Fruit fly (Drosophila melanogaster) whole organism, wandering third instar larva: ENCODE results near the gene CG43198.

Experiments used
- Abd-B ChIP-seq: fragments of >200 bp; optimal IDR thresholded peaks from 2 replicates; lab custom pipeline; 2017; ENCODE audit warnings: missing biosample characterization, missing genetic modification characterization
- CG9705 ChIP-seq: fragments of 200-800 bp; sonication (Bioruptor generic); optimal IDR thresholded peaks from 2 replicates; lab custom pipeline; 2018; ENCODE audit warnings: missing biosample characterization, mild to moderate bottlenecking, missing genetic modification characterization
- CrebA ChIP-seq: fragments of 200-800 bp; sonication (Bioruptor generic); optimal IDR thresholded peaks from 2 replicates; lab custom pipeline; 2016; ENCODE audit warnings: missing biosample characterization, mild to moderate bottlenecking, missing genetic modification characterization, borderline replicate concordance
- Dif ChIP-seq: fragments of 200-275, 200-300 bp; sonication (Bioruptor generic); optimal IDR thresholded peaks from 2 replicates; lab custom pipeline; 2018; ENCODE audit warnings: missing biosample characterization, missing genetic modification characterization; ENCODE audit not compliant: partially characterized antibody
- GATAd ChIP-seq: sonication (Bioruptor generic); optimal IDR thresholded peaks from 2 replicates; lab custom pipeline; 2016; ENCODE audit warnings: missing biosample characterization, missing genetic modification characterization
- HLH106 ChIP-seq: fragments of 200-800 bp; optimal IDR thresholded peaks from 3 replicates; lab custom pipeline; 2019; ENCODE audit warnings: missing biosample characterization, mild to moderate bottlenecking, missing genetic modification characterization, moderate library complexity
- Hnf4 ChIP-seq: fragments of 200-800 bp; sonication (Bioruptor generic); optimal IDR thresholded peaks from 2 replicates; lab custom pipeline; 2016; ENCODE audit warnings: missing biosample characterization, mild to moderate bottlenecking, missing genetic modification characterization
- Hr78 ChIP-seq: fragments of >200 bp; optimal IDR thresholded peaks from 2 replicates; lab custom pipeline; 2017; ENCODE audit warnings: missing biosample characterization, missing genetic modification characterization
- Hr83 ChIP-seq: fragments of 200-300 bp; sonication (Bioruptor generic); optimal IDR thresholded peaks from 2 replicates; lab custom pipeline; 2016; ENCODE audit warnings: missing biosample characterization, mild to moderate bottlenecking, missing genetic modification characterization, moderate library complexity; ENCODE audit not compliant: poor library complexity, severe bottlenecking
- Jra ChIP-seq: sonication (Bioruptor generic); optimal IDR thresholded peaks from 2 replicates; lab custom pipeline; 2016; ENCODE audit warnings: missing biosample characterization, missing genetic modification characterization
- Myc ChIP-seq: fragments of >200 bp; optimal IDR thresholded peaks from 2 replicates; lab custom pipeline; 2017
- N ChIP-seq: fragments of >200 bp; optimal IDR thresholded peaks from 2 replicates; lab custom pipeline; 2018; ENCODE audit warnings: missing biosample characterization, missing external identifiers, missing genetic modification characterization
- OdsH ChIP-seq: fragments of 200-800 bp; sonication (Bioruptor generic); optimal IDR thresholded peaks from 2 replicates; lab custom pipeline; 2016; ENCODE audit warnings: missing biosample characterization, mild to moderate bottlenecking, missing genetic modification characterization
- Rel ChIP-seq, 2 experiments: fragments of 200-800 bp; sonication (Bioruptor generic) in 1 of 2; optimal IDR thresholded peaks; 2 replicates in 1 of 2; 3 replicates in 1 of 2; lab custom pipeline; 2016 to 2019; ENCODE audit warnings: mild to moderate bottlenecking in 2 of 2, missing biosample characterization in 2 of 2, missing genetic modification characterization in 2 of 2, moderate library complexity in 1 of 2
- Sp1 ChIP-seq: fragments of 200-800 bp; sonication (Bioruptor generic); optimal IDR thresholded peaks from 3 replicates; lab custom pipeline; 2019; ENCODE audit warnings: missing biosample characterization, mild to moderate bottlenecking, missing genetic modification characterization, moderate library complexity
- Vsx2 ChIP-seq: fragments of 200-300, 225-300 bp; sonication (Bioruptor generic); optimal IDR thresholded peaks from 2 replicates; lab custom pipeline; 2018; ENCODE audit warnings: missing biosample characterization, missing genetic modification characterization; ENCODE audit not compliant: partially characterized antibody
- brk ChIP-seq: fragments of 200-800 bp; sonication (Bioruptor generic); optimal IDR thresholded peaks from 2 replicates; lab custom pipeline; 2016; ENCODE audit warnings: missing biosample characterization, mild to moderate bottlenecking, missing genetic modification characterization
- dl ChIP-seq, 2 experiments: fragments of 175-275, 200-275 bp in 1 of 2; fragments of 200-275 bp in 1 of 2; sonication (Bioruptor generic); optimal IDR thresholded peaks; lab custom pipeline; 2018; ENCODE audit warnings: mild to moderate bottlenecking in 2 of 2, missing biosample characterization in 2 of 2, missing genetic modification characterization in 2 of 2, moderate library complexity in 2 of 2; ENCODE audit not compliant: partially characterized antibody in 2 of 2, insufficient read depth in 1 of 2
- dmrt93B ChIP-seq: fragments of 200-800 bp; sonication (Bioruptor generic); optimal IDR thresholded peaks from 2 replicates; lab custom pipeline; 2018; ENCODE audit warnings: missing biosample characterization, mild to moderate bottlenecking, missing genetic modification characterization
- dsf ChIP-seq: sonication (Bioruptor generic); optimal IDR thresholded peaks from 2 replicates; lab custom pipeline; 2016; ENCODE audit warnings: missing biosample characterization, missing genetic modification characterization, borderline replicate concordance
- fru ChIP-seq: fragments of 200-800 bp; sonication (Bioruptor generic); optimal IDR thresholded peaks from 3 replicates; lab custom pipeline; 2016; ENCODE audit warnings: missing biosample characterization, mild to moderate bottlenecking, missing genetic modification characterization
- h ChIP-seq: fragments of 200-800 bp; sonication (Bioruptor generic); optimal IDR thresholded peaks from 3 replicates; lab custom pipeline; 2016; ENCODE audit warnings: missing biosample characterization, mild to moderate bottlenecking, missing genetic modification characterization
- jim ChIP-seq: fragments of 175-275, 200-325 bp; sonication (Bioruptor generic); optimal IDR thresholded peaks from 2 replicates; lab custom pipeline; 2016; ENCODE audit warnings: missing biosample characterization, mild to moderate bottlenecking, missing genetic modification characterization
- lola ChIP-seq: fragments of >200 bp; optimal IDR thresholded peaks from 2 replicates; lab custom pipeline; 2017; ENCODE audit warnings: missing biosample characterization, missing genetic modification characterization
- pan ChIP-seq: fragments of >200 bp; optimal IDR thresholded peaks from 2 replicates; lab custom pipeline; 2017
- psq ChIP-seq: fragments of 200-800 bp; sonication (Bioruptor generic); optimal IDR thresholded peaks from 3 replicates; lab custom pipeline; 2017; ENCODE audit warnings: missing biosample characterization, mild to moderate bottlenecking, missing genetic modification characterization, moderate library complexity
- rgr ChIP-seq: fragments of 200-800 bp; sonication (Bioruptor generic); optimal IDR thresholded peaks from 3 replicates; lab custom pipeline; 2016; ENCODE audit warnings: missing biosample characterization, mild to moderate bottlenecking, missing genetic modification characterization
- sage ChIP-seq: fragments of 200-800 bp; sonication (Bioruptor generic); optimal IDR thresholded peaks from 2 replicates; lab custom pipeline; 2016; ENCODE audit warnings: missing biosample characterization, mild to moderate bottlenecking, missing genetic modification characterization
- sv ChIP-seq: fragments of 200-800 bp; sonication (Bioruptor generic); optimal IDR thresholded peaks from 3 replicates; lab custom pipeline; 2016; ENCODE audit warnings: missing biosample characterization, missing genetic modification characterization
- tai ChIP-seq: sonication (Bioruptor generic); optimal IDR thresholded peaks from 2 replicates; lab custom pipeline; 2016; ENCODE audit warnings: missing biosample characterization, missing genetic modification characterization
- usp ChIP-seq: fragments of >200 bp; optimal IDR thresholded peaks from 2 replicates; lab custom pipeline; 2017; ENCODE audit warnings: missing biosample characterization, missing genetic modification characterization
- woc ChIP-seq: sonication (Bioruptor generic); optimal IDR thresholded peaks from 2 replicates; lab custom pipeline; 2016; ENCODE audit warnings: missing biosample characterization, mild to moderate bottlenecking, missing genetic modification characterization

Gene CG43198

DNA sequence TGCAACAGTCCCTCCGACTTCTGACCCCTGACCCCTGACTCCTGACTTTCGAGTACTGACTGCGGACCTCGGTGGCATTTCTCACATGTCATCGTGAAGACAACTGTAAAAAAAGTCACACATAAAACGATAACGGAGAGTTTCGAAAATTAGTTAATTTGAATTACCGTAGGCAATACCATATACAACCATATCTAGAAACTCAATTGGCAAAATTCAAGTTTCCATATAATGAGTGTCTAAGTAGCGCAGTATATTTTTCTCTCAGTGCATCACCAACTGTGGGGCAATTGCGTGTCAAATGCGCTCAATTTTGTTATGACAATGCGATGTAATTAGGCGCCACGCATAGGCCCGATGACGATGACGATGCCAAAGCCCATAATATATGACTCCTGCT is 38.1 kb downstream of the CG43198 start:
- TF ChIP-seq Hr78 (GFP tag; lab: Kevin White, UChicago) (no peak), Dif (GFP tag; lab: Kevin White, UChicago) (no peak), dl (GFP tag; optimal IDR thresholded peaks at IDR 0.05; lab: Kevin White, UChicago; ENCODE audit: insufficient read depth in 1 of 2, partially characterized antibody in 2 of 2) (no peak), pan (lab: Kevin White, UChicago) (no peak), Myc (lab: Kevin White, UChicago) (no peak), usp (GFP tag; lab: Kevin White, UChicago) (no peak), Rel (GFP tag; optimal IDR thresholded peaks at IDR 0.05; lab: Kevin White, UChicago) (no peak), Rel (tag; optimal IDR thresholded peaks at IDR 0.05; lab: Kevin White, UChicago) (no peak)

DNA sequence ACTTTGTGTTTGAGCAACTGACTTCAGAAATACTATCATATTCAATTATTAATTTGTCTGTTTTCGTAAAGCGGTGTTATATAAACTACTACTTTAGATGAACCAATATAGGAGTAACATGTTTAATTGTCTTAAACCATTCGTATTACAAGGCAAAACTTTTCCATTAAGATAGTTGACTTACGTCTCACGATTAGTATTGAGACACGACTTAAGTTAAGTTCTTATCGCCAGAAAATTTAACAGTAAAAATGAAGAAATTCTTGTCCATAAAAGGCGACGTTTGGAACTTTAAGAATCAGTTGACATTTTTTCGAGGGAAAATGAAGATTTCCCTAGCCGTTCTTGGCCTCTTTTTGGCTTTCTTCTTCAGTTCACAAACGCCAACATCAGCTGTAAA is 39.6 kb downstream of the CG43198 start, which contains the start of gene CG42705:
Gene CG42705 (plus strand): TSS at position 301 of the 400 bp plus-strand sequence.
- TF ChIP-seq Hr78 (GFP tag; lab: Kevin White, UChicago) (no peak), Sp1 (no peak), sage (no peak), Jra (GFP tag; lab: Kevin White, UChicago) (no peak), Myc (lab: Kevin White, UChicago) (no peak), dsf (no peak), GATAd (GFP tag; lab: Kevin White, UChicago) (no peak), rgr (GFP tag; lab: Kevin White, UChicago) (no peak), h (GFP tag; lab: Kevin White, UChicago) (no peak), tai (no peak), usp (GFP tag; lab: Kevin White, UChicago) (no peak), dl (GFP tag; optimal IDR thresholded peaks at IDR 0.05; lab: Kevin White, UChicago; ENCODE audit: insufficient read depth in 1 of 2, partially characterized antibody in 2 of 2) (no peak), brk (GFP tag; lab: Kevin White, UChicago) (no peak), Vsx2 (GFP tag; lab: Kevin White, UChicago) (no peak), woc (GFP tag; lab: Kevin White, UChicago) (no peak), pan (lab: Kevin White, UChicago) (no peak), jim (GFP tag; lab: Kevin White, UChicago) (no peak), Abd-B (no peak), dmrt93B (no peak), Rel (GFP tag; optimal IDR thresholded peaks at IDR 0.05; lab: Kevin White, UChicago) (no peak), Rel (tag; optimal IDR thresholded peaks at IDR 0.05; lab: Kevin White, UChicago) (no peak)

DNA sequence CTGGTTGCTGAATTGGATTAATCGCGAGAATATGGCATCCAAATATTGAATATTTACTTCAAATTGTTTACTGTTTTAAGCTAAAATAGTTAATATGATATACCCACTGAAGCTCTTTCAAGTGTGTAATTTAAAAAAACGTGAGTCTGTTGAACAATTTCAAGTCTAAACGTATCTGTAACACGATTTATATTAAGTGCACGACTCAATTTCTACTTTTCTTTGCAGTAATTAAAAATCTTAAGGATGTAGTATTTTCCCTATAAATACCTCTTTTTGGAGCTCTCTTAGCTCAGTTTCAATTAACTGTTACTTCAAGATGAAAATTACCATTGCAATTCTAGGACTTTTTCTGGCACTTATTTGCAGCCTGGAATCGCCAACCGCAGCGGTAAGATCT is 40.8 kb downstream of the CG43198 start, which contains the start of gene CG42704:
Gene CG42704 (plus strand): TSS at position 301 of the 400 bp plus-strand sequence.
- TF ChIP-seq CrebA, result no peak
- no peak for TF ChIP-seq Rel (GFP tag; optimal IDR thresholded peaks at IDR 0.05; lab: Kevin White, UChicago)
- no peak for TF ChIP-seq Rel (tag; optimal IDR thresholded peaks at IDR 0.05; lab: Kevin White, UChicago)
- TF ChIP-seq lola (GFP tag; lab: Kevin White, UChicago), result no peak
- no peak for TF ChIP-seq dsf
- no peak for TF ChIP-seq CG9705 (GFP tag; lab: Kevin White, UChicago)
- TF ChIP-seq pan (lab: Kevin White, UChicago), result no peak
- TF ChIP-seq h (GFP tag; lab: Kevin White, UChicago), result no peak
- TF ChIP-seq OdsH (GFP tag; lab: Kevin White, UChicago), result no peak
- no peak for TF ChIP-seq Myc (lab: Kevin White, UChicago)
- no peak for TF ChIP-seq HLH106 (tag; lab: Kevin White, UChicago)
- TF ChIP-seq rgr (GFP tag; lab: Kevin White, UChicago), result no peak

DNA sequence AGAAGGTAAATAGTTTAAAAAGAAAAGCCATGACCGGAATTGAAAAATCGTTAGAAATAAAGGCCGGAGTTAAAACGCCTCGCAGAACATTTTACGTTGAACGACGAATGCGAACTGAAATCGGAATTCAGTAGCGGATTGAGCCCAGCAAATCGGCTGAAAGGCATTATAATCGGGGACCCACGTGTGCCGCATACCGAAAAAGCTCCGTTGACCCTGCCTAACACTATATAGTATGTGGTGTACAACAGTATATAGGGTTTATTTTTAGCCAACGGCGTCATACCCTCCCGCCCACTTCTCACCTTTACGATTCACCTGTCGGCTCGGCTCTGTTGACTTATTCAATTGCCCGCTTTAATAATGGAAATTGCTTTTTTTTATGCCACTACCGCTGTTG is 41.3 kb downstream of the CG43198 start, which contains the start of gene CG42246:
Gene CG42246 (minus strand): TSS at position 101 of the 400 bp plus-strand sequence.
- TF ChIP-seq Rel (GFP tag; optimal IDR thresholded peaks at IDR 0.05; lab: Kevin White, UChicago) (no peak), Rel (tag; optimal IDR thresholded peaks at IDR 0.05; lab: Kevin White, UChicago) (no peak), Dif (GFP tag; lab: Kevin White, UChicago) (no peak), Hnf4 (no peak), lola (GFP tag; lab: Kevin White, UChicago) (no peak), dsf (no peak), OdsH (GFP tag; lab: Kevin White, UChicago) (no peak), Sp1 (no peak), HLH106 (tag; lab: Kevin White, UChicago) (no peak), CrebA (no peak), N (GFP tag; lab: Kevin White, UChicago) (no peak), GATAd (GFP tag; lab: Kevin White, UChicago) (no peak), CG9705 (GFP tag; lab: Kevin White, UChicago) (no peak), woc (GFP tag; lab: Kevin White, UChicago) (no peak), tai (no peak), usp (GFP tag; lab: Kevin White, UChicago) (no peak)

DNA sequence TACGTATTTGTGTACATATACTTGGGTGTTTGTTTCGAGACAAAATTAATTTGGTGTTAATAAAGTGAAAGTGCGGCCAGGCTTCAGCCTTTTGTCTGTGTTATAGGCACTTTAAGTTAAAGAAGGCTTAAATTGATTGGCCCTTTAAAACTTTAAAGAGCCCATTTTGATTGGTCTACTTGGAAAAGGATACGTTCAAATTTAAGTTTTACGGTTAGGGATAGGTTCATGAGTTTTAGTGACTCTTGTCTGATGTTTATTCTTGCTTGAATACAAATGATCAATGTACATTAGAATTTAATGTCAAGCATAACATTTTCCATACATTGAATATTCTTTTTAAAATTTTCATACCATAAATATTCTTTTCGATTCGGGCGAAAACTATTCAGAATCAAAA is 46.2 kb downstream of the CG43198 start, which contains the start of gene CG32727:
Gene CG32727 (plus strand): TSS at position 301 of the 400 bp plus-strand sequence.
- TF ChIP-seq tai, result no peak
- no peak for TF ChIP-seq CG9705 (GFP tag; lab: Kevin White, UChicago)
- no peak for TF ChIP-seq CrebA
- TF ChIP-seq Vsx2 (GFP tag; lab: Kevin White, UChicago), result no peak
- TF ChIP-seq pan (lab: Kevin White, UChicago), result no peak
- no peak for TF ChIP-seq sv (GFP tag; lab: Kevin White, UChicago)
- TF ChIP-seq Hnf4, result no peak
- TF ChIP-seq Myc (lab: Kevin White, UChicago), result no peak
- TF ChIP-seq Abd-B, result no peak
- TF ChIP-seq fru (GFP tag; lab: Kevin White, UChicago), result no peak
- TF ChIP-seq usp (GFP tag; lab: Kevin White, UChicago), result no peak
- no peak for TF ChIP-seq psq
- no peak for TF ChIP-seq lola (GFP tag; lab: Kevin White, UChicago)
- no peak for TF ChIP-seq Hr83 (GFP tag; lab: Kevin White, UChicago)
